Worm (Caenorhabditis elegans): ENCODE results near the gene T25B9.4.
"Not testable (repeated sequence)": the region's sequence is repeated elsewhere in the genome, so short reads cannot be mapped to it uniquely, and the experiment has no call there.

T25B9.4 gene

DNA sequence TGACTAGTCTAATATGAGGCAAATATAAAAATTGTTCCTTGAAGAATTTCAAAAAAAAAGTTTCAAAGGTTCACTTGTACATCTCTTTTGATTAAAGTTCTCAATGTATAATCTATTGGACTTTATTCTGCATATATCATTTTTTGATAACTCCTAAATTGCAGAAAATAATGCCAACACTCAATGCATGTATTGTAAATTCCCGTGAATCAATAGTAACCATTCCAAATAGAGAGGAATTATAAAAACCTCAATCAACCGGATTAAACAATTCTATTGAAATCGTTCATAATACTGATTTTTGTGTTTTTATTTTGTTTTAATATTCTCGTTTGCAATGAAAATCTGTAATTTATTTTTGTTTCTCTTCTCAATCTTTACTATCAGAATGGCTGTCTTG lies 7.5 kb upstream of the T25B9.4 start, which contains the start of gene T25B9.12:
T25B9.12 (plus strand) TSS at position 301 of the 400 bp plus-strand sequence.
- no peak for TF ChIP-seq unc-62 (GFP tag; optimal IDR thresholded peaks at IDR 0.05)
- TF ChIP-seq ceh-83 (GFP tag; optimal IDR thresholded peaks at IDR 0.05) = no peak
- no peak for TF ChIP-seq drap-1 (GFP tag; optimal IDR thresholded peaks at IDR 0.05)
- no peak for TF ChIP-seq snpc-4 (tag; optimal IDR thresholded peaks at IDR 0.05)
- TF ChIP-seq mep-1 (tag; optimal IDR thresholded peaks at IDR 0.05) = no peak
- no peak for TF ChIP-seq mls-2 (tag; optimal IDR thresholded peaks at IDR 0.05)
- no peak for TF ChIP-seq nhr-76 (tag; optimal IDR thresholded peaks at IDR 0.05)
- TF ChIP-seq nhr-2 (tag; optimal IDR thresholded peaks at IDR 0.05) = no peak
- no peak for TF ChIP-seq blmp-1 (tag; optimal IDR thresholded peaks at IDR 0.05)
- no peak for TF ChIP-seq lin-13 (tag; optimal IDR thresholded peaks at IDR 0.05)
- no peak for TF ChIP-seq nhr-12 (tag; optimal IDR thresholded peaks at IDR 0.05)
- no peak for TF ChIP-seq sem-2 (GFP tag; optimal IDR thresholded peaks at IDR 0.05)
- no peak for TF ChIP-seq ceh-43 (GFP tag; optimal IDR thresholded peaks at IDR 0.05)
- TF ChIP-seq ham-2 (GFP tag; optimal IDR thresholded peaks at IDR 0.05) = no peak

DNA sequence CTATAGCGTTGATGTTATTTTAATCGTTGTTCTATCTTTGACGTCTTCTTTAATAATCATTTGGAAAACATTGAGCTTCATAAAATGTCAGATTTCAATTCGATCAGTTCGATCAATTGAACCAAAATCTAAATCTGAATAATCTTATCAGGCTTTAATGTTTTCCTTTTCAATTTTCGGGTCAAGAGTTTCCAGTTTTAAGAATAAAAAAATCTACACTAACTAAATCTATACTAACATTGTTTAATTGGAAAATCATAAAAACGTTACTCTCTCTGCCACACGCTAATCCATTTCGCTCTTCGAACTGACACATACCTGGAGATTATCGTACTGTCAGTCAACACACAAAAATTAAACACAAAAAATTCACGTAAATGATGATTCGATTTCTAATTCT lies 6.7 kb upstream of the T25B9.4 start, which contains the start of gene T25B9.11:
T25B9.11 (plus strand) TSS at position 301 of the 400 bp plus-strand sequence.
- no peak for TF ChIP-seq unc-39 (tag; optimal IDR thresholded peaks at IDR 0.05)
- TF ChIP-seq lsy-2 (tag; optimal IDR thresholded peaks at IDR 0.05) = no peak
- no peak for TF ChIP-seq hlh-1 (tag; optimal IDR thresholded peaks at IDR 0.05)
- no peak for TF ChIP-seq sem-2 (GFP tag; optimal IDR thresholded peaks at IDR 0.05)
- no peak for TF ChIP-seq ces-1 (GFP tag; optimal IDR thresholded peaks at IDR 0.05)
- no peak for TF ChIP-seq nhr-28 (tag; optimal IDR thresholded peaks at IDR 0.05)
- TF ChIP-seq lin-13 (tag; optimal IDR thresholded peaks at IDR 0.05) = no peak
- TF ChIP-seq lin-32 (GFP tag; optimal IDR thresholded peaks at IDR 0.05) = no peak
- TF ChIP-seq mls-2 (tag; optimal IDR thresholded peaks at IDR 0.05) = no peak
- no peak for TF ChIP-seq cnd-1 (tag; optimal IDR thresholded peaks at IDR 0.05)
- TF ChIP-seq nhr-76 (tag; optimal IDR thresholded peaks at IDR 0.05) = no peak
- TF ChIP-seq ham-2 (GFP tag; optimal IDR thresholded peaks at IDR 0.05) = no peak
- no peak for TF ChIP-seq pha-4 (tag; optimal IDR thresholded peaks at IDR 0.05)
- TF ChIP-seq unc-120 (tag; optimal IDR thresholded peaks at IDR 0.05; ENCODE audit: poor library complexity, severe bottlenecking) = no peak
- TF ChIP-seq drap-1 (GFP tag; optimal IDR thresholded peaks at IDR 0.05) = no peak
- no peak for TF ChIP-seq zip-8 (tag; optimal IDR thresholded peaks at IDR 0.05)

DNA sequence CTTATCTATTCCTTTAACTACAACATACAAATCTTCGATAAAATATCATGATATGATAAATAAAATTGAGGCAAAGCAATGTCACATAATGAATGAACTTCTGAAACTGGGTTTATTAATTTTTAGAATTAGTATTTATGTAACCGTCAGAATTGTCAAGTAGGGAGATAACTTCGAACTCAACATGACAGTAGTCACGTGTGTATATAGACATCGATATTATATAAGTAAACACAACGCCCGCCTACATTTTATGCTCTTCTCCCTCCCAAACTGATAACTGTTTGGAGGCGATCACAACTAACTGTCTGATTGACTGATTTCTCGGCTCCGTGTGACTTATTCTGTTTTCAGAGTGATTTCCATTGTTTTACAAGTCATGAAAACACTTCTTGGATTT lies 3.8 kb upstream of the T25B9.4 start, which contains the start of gene ugt-54:
ugt-54 (plus strand) TSS at position 355 of the 400 bp plus-strand sequence.
- TF ChIP-seq blmp-1 (tag; optimal IDR thresholded peaks at IDR 0.05) = no peak
- no peak for TF ChIP-seq mls-2 (tag; optimal IDR thresholded peaks at IDR 0.05)
- no peak for TF ChIP-seq zip-8 (tag; optimal IDR thresholded peaks at IDR 0.05)
- no peak for TF ChIP-seq mep-1 (tag; optimal IDR thresholded peaks at IDR 0.05)
- TF ChIP-seq ztf-11 (tag; optimal IDR thresholded peaks at IDR 0.05) = no peak

DNA sequence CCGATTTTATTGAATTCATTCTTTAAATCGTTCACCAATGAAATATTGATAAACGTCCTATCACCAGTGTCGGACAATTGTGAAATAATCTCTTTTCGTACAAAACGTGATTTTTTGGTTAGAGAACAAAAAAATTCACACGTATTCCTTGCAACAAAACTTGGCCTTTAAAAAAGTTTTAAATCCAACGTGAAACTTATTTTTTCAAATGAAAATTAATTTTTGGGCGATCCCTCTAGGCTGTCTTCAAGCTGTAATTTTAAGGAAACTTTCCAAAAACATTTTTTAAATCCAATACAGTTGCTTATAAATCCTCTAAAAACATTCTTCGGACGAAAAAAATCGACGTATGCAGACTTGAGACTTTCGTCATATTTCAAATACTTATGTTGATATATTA lies 2.8 kb downstream of the T25B9.4 start, which contains the start of gene T25B9.5:
T25B9.5 (minus strand) TSS at position 101 of the 400 bp plus-strand sequence.
- TF ChIP-seq cnd-1 (tag; optimal IDR thresholded peaks at IDR 0.05) (no peak), tbx-8 (GFP tag; optimal IDR thresholded peaks at IDR 0.05) (no peak), hlh-1 (tag; optimal IDR thresholded peaks at IDR 0.05) (no peak), unc-39 (tag; optimal IDR thresholded peaks at IDR 0.05) (no peak), pha-4 (tag; optimal IDR thresholded peaks at IDR 0.05) (no peak), ceh-83 (GFP tag; optimal IDR thresholded peaks at IDR 0.05) (no peak), mab-5 (tag; optimal IDR thresholded peaks at IDR 0.05) (no peak), zip-8 (tag; optimal IDR thresholded peaks at IDR 0.05) (no peak), ceh-43 (GFP tag; optimal IDR thresholded peaks at IDR 0.05) (no peak), bed-3 (GFP tag; optimal IDR thresholded peaks at IDR 0.05) (no peak), elt-1 (tag; optimal IDR thresholded peaks at IDR 0.05; ENCODE audit: borderline replicate concordance, insufficient read depth) (no peak), unc-62 (GFP tag; optimal IDR thresholded peaks at IDR 0.05) (no peak), M03D4.4 (tag; optimal IDR thresholded peaks at IDR 0.05) (no peak)

DNA sequence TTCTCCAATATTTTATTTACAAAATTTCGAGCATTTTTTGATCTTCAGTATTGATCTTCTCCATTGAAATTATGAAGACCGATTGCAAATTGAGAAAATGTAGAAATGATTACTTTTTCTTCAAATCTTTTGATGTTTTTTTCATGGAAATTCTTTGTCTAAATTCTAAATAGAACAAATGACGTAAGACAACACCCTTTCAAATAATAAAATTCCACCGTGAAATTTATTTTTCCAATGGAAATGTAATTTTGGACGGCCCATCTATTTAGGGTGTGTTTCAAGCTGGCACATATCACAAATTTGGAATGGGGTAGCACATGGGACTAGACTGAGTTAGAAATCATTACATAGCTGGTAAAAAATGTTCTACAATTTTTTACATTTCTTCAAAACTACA lies 5.8 kb downstream of the T25B9.4 start, which contains the start of gene T25B9.2:
T25B9.2 (minus strand) TSS at position 101 of the 400 bp plus-strand sequence.
- TF ChIP-seq nhr-12 (tag; optimal IDR thresholded peaks at IDR 0.05); elt-3 (tag; optimal IDR thresholded peaks at IDR 0.05); lin-32 (GFP tag; optimal IDR thresholded peaks at IDR 0.05): not testable (repeated sequence)

Measured in whole organism, mixed stage, embryonic.